Fruit fly (Drosophila melanogaster) whole organism, embryonic: ENCODE measurements around the gene CG43731.

Source experiments
- ATbp ChIP-seq: fragments of 200-800 bp; sonication (Bioruptor generic); optimal IDR thresholded peaks from 2 replicates; lab custom pipeline; 2017; ENCODE audit warnings: missing biosample characterization, mild to moderate bottlenecking, missing genetic modification characterization, missing genetic modification reagents
- Ada2b ChIP-seq: fragments of 200-800 bp; sonication (Bioruptor generic); IDR thresholded peaks from 2 replicates; pipeline ENCODE4 v1.3.6; 2022; ENCODE audit warnings: missing biosample characterization, missing genetic modification characterization
- CG1024 ChIP-seq: fragments of 200-800 bp; sonication (Bioruptor generic); IDR thresholded peaks from 2 replicates; pipeline ENCODE4 v1.3.6; 2022; ENCODE audit warnings: missing biosample characterization, missing genetic modification characterization
- CG11398 ChIP-seq: fragments of 200-800 bp; sonication (Bioruptor generic); optimal IDR thresholded peaks from 2 replicates; lab custom pipeline; 2016; ENCODE audit warnings: missing biosample characterization, missing genetic modification characterization
- CG11560 ChIP-seq: fragments of 200-800 bp; sonication (Bioruptor generic); IDR thresholded peaks from 3 replicates; pipeline ENCODE4 v1.3.6; 2022; ENCODE audit warnings: missing biosample characterization, missing genetic modification characterization
- CG13123 ChIP-seq: fragments of 200-800 bp; sonication (Bioruptor generic); optimal IDR thresholded peaks from 2 replicates; lab custom pipeline; 2016; ENCODE audit warnings: missing biosample characterization, missing genetic modification characterization
- CG13296 ChIP-seq: fragments of 200-800 bp; sonication (Bioruptor generic); optimal IDR thresholded peaks from 3 replicates; lab custom pipeline; 2018; ENCODE audit warnings: missing biosample characterization, mild to moderate bottlenecking, missing genetic modification characterization
- CG14014 ChIP-seq: fragments of 200-800 bp; sonication (Bioruptor generic); IDR thresholded peaks from 2 replicates; pipeline ENCODE4 v1.3.6; 2022; ENCODE audit warnings: missing biosample characterization, missing genetic modification characterization
- CG17361 ChIP-seq: fragments of 200-800 bp; sonication (Bioruptor generic); IDR thresholded peaks from 3 replicates; pipeline ENCODE4 v1.3.6; 2022; ENCODE audit warnings: missing biosample characterization, missing genetic modification characterization
- CG17912 ChIP-seq: fragments of 200-800 bp; sonication (Bioruptor generic); optimal IDR thresholded peaks from 2 replicates; lab custom pipeline; 2018; ENCODE audit warnings: missing biosample characterization, mild to moderate bottlenecking, missing genetic modification characterization
- CG2116 ChIP-seq: fragments of 200-800 bp; sonication (Bioruptor generic); optimal IDR thresholded peaks from 3 replicates; lab custom pipeline; 2018; ENCODE audit warnings: missing biosample characterization, mild to moderate bottlenecking, missing genetic modification characterization
- CG2889 ChIP-seq: fragments of 200-800 bp; sonication (Bioruptor generic); IDR thresholded peaks from 3 replicates; pipeline ENCODE4 v1.3.6; 2022; ENCODE audit warnings: missing biosample characterization, missing genetic modification characterization
- CG3163 ChIP-seq: fragments of 200-800 bp; sonication (Bioruptor generic); optimal IDR thresholded peaks from 3 replicates; lab custom pipeline; 2016; ENCODE audit warnings: missing biosample characterization, missing genetic modification characterization
- CG34224 ChIP-seq: fragments of 200-800 bp; sonication (Bioruptor generic); IDR thresholded peaks from 3 replicates; pipeline ENCODE4 v1.3.6; 2022; ENCODE audit warnings: missing biosample characterization, missing genetic modification characterization; ENCODE audit not compliant: partially characterized antibody
- CG43689 ChIP-seq: fragments of 200-800 bp; sonication (Bioruptor generic); IDR thresholded peaks from 2 replicates; pipeline ENCODE4 v1.3.6; 2022; ENCODE audit warnings: missing biosample characterization, missing genetic modification characterization
- CG4730 ChIP-seq: fragments of 200-800 bp; sonication (Bioruptor generic); IDR thresholded peaks from 2 replicates; pipeline ENCODE4 v1.3.6; 2022; ENCODE audit warnings: missing biosample characterization, missing genetic modification characterization
- CG7271 ChIP-seq: fragments of 200-800 bp; sonication (Bioruptor generic); optimal IDR thresholded peaks from 2 replicates; lab custom pipeline; 2018; ENCODE audit warnings: missing biosample characterization, mild to moderate bottlenecking, missing genetic modification characterization, moderate library complexity
- CG7786 ChIP-seq: fragments of 200-800 bp; sonication (Bioruptor generic); optimal IDR thresholded peaks from 2 replicates; lab custom pipeline; 2016; ENCODE audit warnings: missing biosample characterization, missing genetic modification characterization
- CG8281 ChIP-seq: fragments of 200-800 bp; sonication (Bioruptor generic); optimal IDR thresholded peaks from 2 replicates; lab custom pipeline; 2018; ENCODE audit warnings: missing biosample characterization, mild to moderate bottlenecking, missing genetic modification characterization, moderate library complexity
- CG8765 ChIP-seq: fragments of 200-800 bp; sonication (Bioruptor generic); IDR thresholded peaks from 2 replicates; pipeline ENCODE4 v1.3.6; 2022; ENCODE audit warnings: missing biosample characterization, missing genetic modification characterization
- CkIIα-i1 ChIP-seq: fragments of 200-800 bp; sonication (Bioruptor generic); IDR thresholded peaks from 2 replicates; pipeline ENCODE4 v1.3.6; 2022; ENCODE audit warnings: missing biosample characterization, missing genetic modification characterization
- D ChIP-seq, 2 experiments: fragments of 200-800 bp in 1 of 2; fragments of >200 bp in 1 of 2; sonication (Bioruptor generic) in 1 of 2; optimal IDR thresholded peaks; 2 replicates in 1 of 2; 3 replicates in 1 of 2; lab custom pipeline; 2017; ENCODE audit warnings: mild to moderate bottlenecking in 1 of 2, missing biosample characterization in 1 of 2, missing genetic modification characterization in 1 of 2, missing genetic modification reagents in 1 of 2
- Dll ChIP-seq: fragments of 200-800 bp; sonication (Bioruptor generic); IDR thresholded peaks from 4 replicates; pipeline ENCODE4 v1.3.6; 2022; ENCODE audit warnings: missing biosample characterization, missing genetic modification characterization; ENCODE audit not compliant: partially characterized antibody
- Drgx ChIP-seq: fragments of 200-800 bp; sonication (Bioruptor generic); IDR thresholded peaks from 2 replicates; pipeline ENCODE4 v1.3.6; 2022; ENCODE audit warnings: missing biosample characterization, missing genetic modification characterization
- E2f1 ChIP-seq: fragments of 200-800 bp; sonication (Bioruptor generic); IDR thresholded peaks from 2 replicates; pipeline ENCODE4 v1.3.6; 2022; ENCODE audit warnings: missing biosample characterization, missing genetic modification characterization
- Ets97D ChIP-seq: fragments of 200-800 bp; sonication (Bioruptor generic); optimal IDR thresholded peaks from 3 replicates; lab custom pipeline; 2016; ENCODE audit warnings: missing biosample characterization, missing genetic modification characterization
- Hsf ChIP-seq: fragments of 200-800 bp; sonication (Bioruptor generic); optimal IDR thresholded peaks from 3 replicates; lab custom pipeline; 2016; ENCODE audit warnings: missing biosample characterization, missing genetic modification characterization
- Mrtf ChIP-seq: fragments of 200-800 bp; sonication (Bioruptor generic); IDR thresholded peaks from 3 replicates; pipeline ENCODE4 v1.3.6; 2022; ENCODE audit warnings: missing biosample characterization, missing genetic modification characterization
- Sox100B ChIP-seq: fragments of 200-800 bp; sonication (Bioruptor generic); optimal IDR thresholded peaks from 3 replicates; lab custom pipeline; 2018; ENCODE audit warnings: missing biosample characterization, mild to moderate bottlenecking, missing genetic modification characterization
- al ChIP-seq: fragments of 200-800 bp; sonication (Bioruptor generic); IDR thresholded peaks from 2 replicates; pipeline ENCODE4 v1.3.6; 2022; ENCODE audit warnings: missing biosample characterization, missing genetic modification characterization
- ap ChIP-seq: fragments of 200-800 bp; sonication (Bioruptor generic); IDR thresholded peaks from 2 replicates; pipeline ENCODE4 v1.3.6; 2022; ENCODE audit warnings: missing biosample characterization, missing genetic modification characterization
- bcd ChIP-seq: fragments of 200-800 bp; sonication (Bioruptor generic); optimal IDR thresholded peaks from 2 replicates; lab custom pipeline; 2017; ENCODE audit warnings: missing biosample characterization, mild to moderate bottlenecking, missing genetic modification characterization
- bigmax ChIP-seq: fragments of 200-800 bp; sonication (Bioruptor generic); optimal IDR thresholded peaks from 2 replicates; lab custom pipeline; 2018; ENCODE audit warnings: missing biosample characterization, mild to moderate bottlenecking, missing genetic modification characterization
- cad ChIP-seq: fragments of >200 bp; optimal IDR thresholded peaks from 2 replicates; lab custom pipeline; 2017; ENCODE audit warnings: missing biosample characterization, missing genetic modification characterization
- caup ChIP-seq: fragments of 200-800 bp; sonication (Bioruptor generic); optimal IDR thresholded peaks from 3 replicates; lab custom pipeline; 2017; ENCODE audit warnings: missing biosample characterization, mild to moderate bottlenecking, missing genetic modification characterization, moderate library complexity; ENCODE audit not compliant: severe bottlenecking
- crp ChIP-seq, 2 experiments: fragments of 200-800 bp; sonication (Bioruptor generic); optimal IDR thresholded peaks; 2 replicates in 1 of 2; 3 replicates in 1 of 2; lab custom pipeline; 2017; ENCODE audit warnings: missing biosample characterization in 2 of 2, missing genetic modification characterization in 2 of 2, mild to moderate bottlenecking in 1 of 2, moderate library complexity in 1 of 2
- dmrt11E ChIP-seq: fragments of 200-800 bp; sonication (Bioruptor generic); optimal IDR thresholded peaks from 3 replicates; lab custom pipeline; 2018; ENCODE audit warnings: missing biosample characterization, mild to moderate bottlenecking, missing genetic modification characterization, moderate library complexity
- fd96Cb ChIP-seq: fragments of 200-800 bp; sonication (Bioruptor generic); optimal IDR thresholded peaks from 2 replicates; lab custom pipeline; 2018; ENCODE audit warnings: missing biosample characterization, mild to moderate bottlenecking, missing genetic modification characterization, moderate library complexity
- gfzf ChIP-seq: fragments of 200-800 bp; sonication (Bioruptor generic); optimal IDR thresholded peaks from 2 replicates; lab custom pipeline; 2016; ENCODE audit warnings: missing biosample characterization, mild to moderate bottlenecking, missing genetic modification characterization, moderate library complexity
- hkb ChIP-seq, 2 experiments: fragments of 200-800 bp in 1 of 2; fragments of >200 bp in 1 of 2; sonication (Bioruptor generic) in 1 of 2; IDR thresholded peaks in 1 of 2; optimal IDR thresholded peaks in 1 of 2; 2 replicates each; pipeline versions ENCODE4 v1.3.6 to Lab custom; 2017 to 2022; ENCODE audit warnings: missing biosample characterization in 1 of 2, missing genetic modification characterization in 1 of 2
- jumu ChIP-seq: fragments of 200-800 bp; sonication (Bioruptor generic); optimal IDR thresholded peaks from 3 replicates; lab custom pipeline; 2016; ENCODE audit warnings: missing biosample characterization, missing genetic modification characterization
- kah ChIP-seq: fragments of 200-800 bp; sonication (Bioruptor generic); optimal IDR thresholded peaks from 2 replicates; lab custom pipeline; 2018; ENCODE audit warnings: missing biosample characterization, mild to moderate bottlenecking, missing genetic modification characterization
- lbe ChIP-seq: fragments of 200-800 bp; sonication (Bioruptor generic); optimal IDR thresholded peaks from 2 replicates; lab custom pipeline; 2016; ENCODE audit warnings: missing biosample characterization, mild to moderate bottlenecking, missing genetic modification characterization
- pb ChIP-seq: fragments of 200-800 bp; sonication (Bioruptor generic); optimal IDR thresholded peaks from 3 replicates; lab custom pipeline; 2016; ENCODE audit warnings: missing biosample characterization, missing genetic modification characterization
- prd ChIP-seq, 3 experiments: fragments of >200 bp in 2 of 3; fragments of 200-800 bp in 1 of 3; sonication (Bioruptor generic) in 1 of 3; optimal IDR thresholded peaks in 2 of 3; IDR thresholded peaks in 1 of 3; 2 replicates in 2 of 3; 3 replicates in 1 of 3; pipeline versions ENCODE4 v1.3.6 to Lab custom; 2017 to 2022; ENCODE audit warnings: missing biosample characterization in 1 of 3, missing genetic modification characterization in 1 of 3
- ro ChIP-seq: fragments of 200-800 bp; sonication (Bioruptor generic); IDR thresholded peaks from 2 replicates; pipeline ENCODE4 v1.3.6; 2022; ENCODE audit warnings: missing biosample characterization, missing genetic modification characterization
- seq ChIP-seq: fragments of 200-800 bp; sonication (Bioruptor generic); IDR thresholded peaks from 2 replicates; pipeline ENCODE4 v1.3.6; 2022; ENCODE audit warnings: missing biosample characterization, missing genetic modification characterization
- slp2 ChIP-seq: fragments of 200-800 bp; sonication (Bioruptor generic); optimal IDR thresholded peaks from 2 replicates; lab custom pipeline; 2016; ENCODE audit warnings: missing biosample characterization, missing genetic modification characterization
- sna ChIP-seq: fragments of 200-800 bp; sonication (Bioruptor generic); IDR thresholded peaks from 2 replicates; pipeline ENCODE4 v1.3.6; 2022; ENCODE audit warnings: missing biosample characterization, missing genetic modification characterization; ENCODE audit not compliant: partially characterized antibody
- so ChIP-seq: fragments of 200-800 bp; sonication (Bioruptor generic); IDR thresholded peaks from 3 replicates; pipeline ENCODE4 v1.3.6; 2022; ENCODE audit warnings: missing biosample characterization, missing genetic modification characterization
- z ChIP-seq: fragments of 200-800 bp; sonication (Bioruptor generic); IDR thresholded peaks from 3 replicates; pipeline ENCODE4 v1.3.6; 2022; ENCODE audit warnings: missing biosample characterization, missing genetic modification characterization

CG43731 gene

dm6 chr2L:19079742-19080141, 22.1 kb upstream of the CG43731 start:
- TF ChIP-seq crp (GFP tag; optimal IDR thresholded peaks at IDR 0.05; lab: Kevin White, UChicago) = no peak
- no peak for TF ChIP-seq prd (optimal IDR thresholded peaks at IDR 0.05; lab: Kevin White, UChicago)
- no peak for TF ChIP-seq prd (GFP tag; IDR thresholded peaks at IDR 0.05; lab: Robert Waterston, UW)
- no peak for TF ChIP-seq CG8765
- TF ChIP-seq Ada2b (GFP tag; lab: Robert Waterston, UW) = no peak
- no peak for TF ChIP-seq bigmax (GFP tag; lab: Kevin White, UChicago)
- no peak for TF ChIP-seq Hsf (GFP tag; lab: Kevin White, UChicago)
- no peak for TF ChIP-seq CG14014 (GFP tag; lab: Robert Waterston, UW)
- TF ChIP-seq CG2889 = no peak
- TF ChIP-seq so (GFP tag; lab: Robert Waterston, UW) = no peak
- no peak for TF ChIP-seq pb
- no peak for TF ChIP-seq Drgx (GFP tag; lab: Robert Waterston, UW)
- TF ChIP-seq slp2 = no peak
- no peak for TF ChIP-seq ro (GFP tag; lab: Robert Waterston, UW)
- TF ChIP-seq CG1024 (GFP tag; lab: Robert Waterston, UW) = no peak
- TF ChIP-seq jumu (GFP tag; lab: Kevin White, UChicago) = no peak
- no peak for TF ChIP-seq CG7271 (tag; lab: Kevin White, UChicago)
- TF ChIP-seq ap = no peak
- no peak for TF ChIP-seq CG13296 (GFP tag; lab: Kevin White, UChicago)
- TF ChIP-seq ATbp (GFP tag; lab: Kevin White, UChicago) = peak; percentile 5
- no peak for TF ChIP-seq bcd (GFP tag; lab: Kevin White, UChicago)
- TF ChIP-seq CG34224 (GFP tag; lab: Robert Waterston, UW) = no peak
- no peak for TF ChIP-seq CG7786 (GFP tag; lab: Kevin White, UChicago)
- no peak for TF ChIP-seq Mrtf
- no peak for TF ChIP-seq al (GFP tag; lab: Robert Waterston, UW)
- no peak for TF ChIP-seq cad (GFP tag; lab: Kevin White, UChicago)
- TF ChIP-seq CG8281 (tag; lab: Kevin White, UChicago) = no peak
- TF ChIP-seq hkb (optimal IDR thresholded peaks at IDR 0.05; lab: Kevin White, UChicago) = no peak
- no peak for TF ChIP-seq hkb (GFP tag; IDR thresholded peaks at IDR 0.05; lab: Robert Waterston, UW)
- no peak for TF ChIP-seq fd96Cb (tag; lab: Kevin White, UChicago)
- no peak for TF ChIP-seq lbe (GFP tag; lab: Kevin White, UChicago)
- no peak for TF ChIP-seq seq (GFP tag; lab: Robert Waterston, UW)
- TF ChIP-seq E2f1 = no peak
- no peak for TF ChIP-seq CG17912
- TF ChIP-seq Sox100B (GFP tag; lab: Kevin White, UChicago) = no peak
- no peak for TF ChIP-seq Dll (GFP tag; lab: Robert Waterston, UW)
- TF ChIP-seq CG13123 (GFP tag; lab: Kevin White, UChicago) = no peak
- TF ChIP-seq CG4730 (GFP tag; lab: Robert Waterston, UW) = no peak
- TF ChIP-seq sna (GFP tag; lab: Robert Waterston, UW) = peak; percentile 35; the same call in 1 of the 2 replicates
- TF ChIP-seq CG3163 (GFP tag; lab: Kevin White, UChicago) = no peak
- TF ChIP-seq D (optimal IDR thresholded peaks at IDR 0.05; lab: Kevin White, UChicago) = no peak
- no peak for TF ChIP-seq D (GFP tag; optimal IDR thresholded peaks at IDR 0.05; lab: Kevin White, UChicago)
- no peak for TF ChIP-seq gfzf (GFP tag; lab: Kevin White, UChicago)
- TF ChIP-seq dmrt11E = no peak
- no peak for TF ChIP-seq CG11560 (tag; lab: Robert Waterston, UW)
- TF ChIP-seq CG11398 (GFP tag; lab: Kevin White, UChicago) = no peak
- no peak for TF ChIP-seq kah (GFP tag; lab: Kevin White, UChicago)
- TF ChIP-seq caup (GFP tag; lab: Kevin White, UChicago) = no peak
- TF ChIP-seq CG43689 (GFP tag; lab: Robert Waterston, UW) = peak; percentile 41; the same call in 1 of the 2 replicates
- TF ChIP-seq Ets97D (GFP tag; lab: Kevin White, UChicago) = peak; percentile 59
- no peak for TF ChIP-seq CkIIα-i1
- no peak for TF ChIP-seq CG2116 (GFP tag; lab: Kevin White, UChicago)
- no peak for TF ChIP-seq CG17361 (GFP tag; lab: Robert Waterston, UW)
- no peak for TF ChIP-seq z (GFP tag; lab: Robert Waterston, UW)
